Fruit fly (Drosophila melanogaster) whole organism, embryonic: ENCODE measurements around the gene CG3078.

Experiments
- CG10543 ChIP-seq: fragments of 200-800 bp; sonication (Bioruptor generic); optimal IDR thresholded peaks from 3 replicates; lab custom pipeline; 2017; ENCODE audit warnings: missing biosample characterization, mild to moderate bottlenecking, missing genetic modification characterization, moderate library complexity
- CG11696 ChIP-seq: fragments of 200-800 bp; sonication (Bioruptor generic); IDR thresholded peaks from 2 replicates; pipeline ENCODE4 v1.3.6; 2022; ENCODE audit warnings: missing biosample characterization, missing genetic modification characterization
- CG13296 ChIP-seq: fragments of 200-800 bp; sonication (Bioruptor generic); optimal IDR thresholded peaks from 3 replicates; lab custom pipeline; 2018; ENCODE audit warnings: missing biosample characterization, mild to moderate bottlenecking, missing genetic modification characterization
- CG15514 ChIP-seq: fragments of 200-800 bp; sonication (Bioruptor generic); optimal IDR thresholded peaks from 3 replicates; lab custom pipeline; 2017; ENCODE audit warnings: missing biosample characterization, missing genetic modification characterization, mild to moderate bottlenecking, moderate library complexity, missing genetic modification reagents
- CG17328 ChIP-seq: fragments of 200-800 bp; sonication (Bioruptor generic); IDR thresholded peaks from 2 replicates; pipeline ENCODE4 v1.3.6; 2022; ENCODE audit warnings: missing biosample characterization, missing genetic modification characterization
- CG1832 ChIP-seq: fragments of 200-800 bp; sonication (Bioruptor generic); optimal IDR thresholded peaks from 2 replicates; lab custom pipeline; 2017; ENCODE audit warnings: missing biosample characterization, mild to moderate bottlenecking, missing genetic modification characterization, inconsistent platforms
- CG18599 ChIP-seq: fragments of 200-800 bp; sonication (Bioruptor generic); optimal IDR thresholded peaks from 3 replicates; lab custom pipeline; 2017; ENCODE audit warnings: missing biosample characterization, missing genetic modification characterization, mild to moderate bottlenecking, moderate library complexity, missing genetic modification reagents
- CG2199 ChIP-seq: fragments of 200-800 bp; sonication (Bioruptor generic); IDR thresholded peaks from 3 replicates; pipeline ENCODE4 v1.3.6; 2022; ENCODE audit warnings: missing biosample characterization, missing genetic modification characterization
- CG2712 ChIP-seq: fragments of 200-800 bp; optimal IDR thresholded peaks from 3 replicates; lab custom pipeline; 2019; ENCODE audit warnings: missing biosample characterization, mild to moderate bottlenecking, missing genetic modification characterization, moderate library complexity
- CG30403 ChIP-seq: fragments of 200-800 bp; sonication (Bioruptor generic); optimal IDR thresholded peaks from 3 replicates; lab custom pipeline; 2016; ENCODE audit warnings: missing biosample characterization, missing genetic modification characterization
- CG31224 ChIP-seq: fragments of 200-800 bp; sonication (Bioruptor generic); IDR thresholded peaks from 2 replicates; pipeline ENCODE4 v1.3.6; 2022; ENCODE audit warnings: missing biosample characterization, missing genetic modification characterization
- CG32532 ChIP-seq: fragments of 200-800 bp; sonication (Bioruptor generic); IDR thresholded peaks from 2 replicates; pipeline ENCODE4 v1.3.6; 2022; ENCODE audit warnings: missing biosample characterization, missing genetic modification characterization
- CG32772 ChIP-seq: fragments of 200-800 bp; sonication (Bioruptor generic); IDR thresholded peaks from 2 replicates; pipeline ENCODE4 v1.3.6; 2022; ENCODE audit warnings: missing biosample characterization, missing genetic modification characterization
- CG3407 ChIP-seq: fragments of 200-800 bp; sonication (Bioruptor generic); optimal IDR thresholded peaks from 2 replicates; lab custom pipeline; 2018; ENCODE audit warnings: missing biosample characterization, mild to moderate bottlenecking, missing genetic modification characterization
- CG3838 ChIP-seq: fragments of 200-800 bp; sonication (Bioruptor generic); optimal IDR thresholded peaks from 3 replicates; lab custom pipeline; 2016; ENCODE audit warnings: missing biosample characterization, missing genetic modification characterization
- CG8290 ChIP-seq, 3 experiments: fragments of 200-800 bp; sonication (Bioruptor generic); optimal IDR thresholded peaks; 2 replicates each; lab custom pipeline; 2016 to 2019; ENCODE audit warnings: missing biosample characterization in 3 of 3, missing genetic modification characterization in 3 of 3, mild to moderate bottlenecking in 2 of 3, moderate library complexity in 1 of 3
- CG9215 ChIP-seq: fragments of 200-800 bp; sonication (Bioruptor generic); IDR thresholded peaks from 2 replicates; pipeline ENCODE4 v1.3.6; 2022; ENCODE audit warnings: missing biosample characterization, missing genetic modification characterization
- CG9609 ChIP-seq: fragments of 200-800 bp; sonication (Bioruptor generic); optimal IDR thresholded peaks from 3 replicates; lab custom pipeline; 2016; ENCODE audit warnings: missing biosample characterization, missing genetic modification characterization
- CkIIα-i1 ChIP-seq: fragments of 200-800 bp; sonication (Bioruptor generic); IDR thresholded peaks from 2 replicates; pipeline ENCODE4 v1.3.6; 2022; ENCODE audit warnings: missing biosample characterization, missing genetic modification characterization
- CrebB ChIP-seq: fragments of 200-800 bp; sonication (Bioruptor generic); optimal IDR thresholded peaks from 3 replicates; lab custom pipeline; 2018; ENCODE audit warnings: missing biosample characterization, mild to moderate bottlenecking, missing genetic modification characterization
- D19A ChIP-seq: fragments of 200-800 bp; optimal IDR thresholded peaks from 3 replicates; lab custom pipeline; 2019; ENCODE audit warnings: missing biosample characterization, mild to moderate bottlenecking, missing genetic modification characterization, moderate library complexity
- Deaf1 ChIP-seq: fragments of 200-800 bp; optimal IDR thresholded peaks from 3 replicates; lab custom pipeline; 2019; ENCODE audit warnings: missing biosample characterization, mild to moderate bottlenecking, missing genetic modification characterization, moderate library complexity
- Lpt ChIP-seq: fragments of >200 bp; optimal IDR thresholded peaks from 2 replicates; lab custom pipeline; 2018; ENCODE audit warnings: missing biosample characterization, missing genetic modification characterization
- Med ChIP-seq: fragments of 200-800 bp; sonication (Bioruptor generic); peaks from one replicate; lab custom pipeline; 2016; ENCODE audit warnings: missing biosample characterization, missing genetic modification characterization, mild to moderate bottlenecking, inconsistent platforms, moderate library complexity
- Mrtf ChIP-seq: fragments of 200-800 bp; sonication (Bioruptor generic); IDR thresholded peaks from 3 replicates; pipeline ENCODE4 v1.3.6; 2022; ENCODE audit warnings: missing biosample characterization, missing genetic modification characterization
- Oaz ChIP-seq: fragments of 200-800 bp; sonication (Bioruptor generic); IDR thresholded peaks from 2 replicates; pipeline ENCODE4 v1.3.6; 2022; ENCODE audit warnings: missing biosample characterization, missing genetic modification characterization
- Opbp ChIP-seq: fragments of 200-800 bp; sonication (Bioruptor generic); IDR thresholded peaks from 3 replicates; pipeline ENCODE4 v1.3.6; 2022; ENCODE audit warnings: missing biosample characterization, missing genetic modification characterization; ENCODE audit not compliant: partially characterized antibody
- Sin3A ChIP-seq: fragments of >200 bp; optimal IDR thresholded peaks from 2 replicates; lab custom pipeline; 2018
- ac ChIP-seq: fragments of 200-800 bp; sonication (Bioruptor generic); optimal IDR thresholded peaks from 3 replicates; lab custom pipeline; 2017; ENCODE audit warnings: missing biosample characterization, mild to moderate bottlenecking, missing genetic modification characterization
- ash1 ChIP-seq: fragments of 200-800 bp; sonication (Bioruptor generic); optimal IDR thresholded peaks from 2 replicates; lab custom pipeline; 2018; ENCODE audit warnings: missing biosample characterization, mild to moderate bottlenecking, missing genetic modification characterization
- ato ChIP-seq: fragments of 200-800 bp; sonication (Bioruptor generic); IDR thresholded peaks from 2 replicates; pipeline ENCODE4 v1.3.6; 2022; ENCODE audit warnings: missing biosample characterization, missing genetic modification characterization; ENCODE audit not compliant: partially characterized antibody
- az2 ChIP-seq: fragments of 200-800 bp; sonication (Bioruptor generic); optimal IDR thresholded peaks from 3 replicates; lab custom pipeline; 2016; ENCODE audit warnings: missing biosample characterization, missing genetic modification characterization
- cg ChIP-seq: fragments of 200-800 bp; sonication (Bioruptor generic); optimal IDR thresholded peaks from 3 replicates; lab custom pipeline; 2019; ENCODE audit warnings: missing biosample characterization, mild to moderate bottlenecking, missing genetic modification characterization, moderate library complexity
- ci ChIP-seq: fragments of 200-800 bp; sonication (Bioruptor generic); IDR thresholded peaks from 3 replicates; pipeline ENCODE4 v1.3.6; 2022; ENCODE audit warnings: missing biosample characterization, missing genetic modification characterization
- crc ChIP-seq: fragments of 200-800 bp; sonication (Bioruptor generic); optimal IDR thresholded peaks from 2 replicates; lab custom pipeline; 2016; ENCODE audit warnings: missing biosample characterization, missing genetic modification characterization
- crol ChIP-seq: fragments of 200-800 bp; sonication (Bioruptor generic); IDR thresholded peaks from 2 replicates; pipeline ENCODE4 v1.3.6; 2022; ENCODE audit warnings: missing biosample characterization, missing genetic modification characterization
- ewg ChIP-seq: fragments of 200-800 bp; sonication (Bioruptor generic); optimal IDR thresholded peaks from 3 replicates; lab custom pipeline; 2017; ENCODE audit warnings: mild to moderate bottlenecking, missing biosample characterization, missing genetic modification reagents, missing genetic modification characterization
- fd96Cb ChIP-seq: fragments of 200-800 bp; sonication (Bioruptor generic); optimal IDR thresholded peaks from 2 replicates; lab custom pipeline; 2018; ENCODE audit warnings: missing biosample characterization, mild to moderate bottlenecking, missing genetic modification characterization, moderate library complexity
- ham ChIP-seq: fragments of 200-800 bp; sonication (Bioruptor generic); IDR thresholded peaks from 2 replicates; pipeline ENCODE4 v1.3.6; 2022; ENCODE audit warnings: missing biosample characterization, missing genetic modification characterization
- hbn ChIP-seq: fragments of 200-800 bp; sonication (Bioruptor generic); IDR thresholded peaks from 2 replicates; pipeline ENCODE4 v1.3.6; 2022; ENCODE audit warnings: missing biosample characterization, missing genetic modification characterization; ENCODE audit not compliant: partially characterized antibody
- onecut ChIP-seq: fragments of 200-800 bp; sonication (Bioruptor generic); IDR thresholded peaks from 2 replicates; pipeline ENCODE4 v1.3.6; 2022; ENCODE audit warnings: missing biosample characterization, missing genetic modification characterization
- otp ChIP-seq: fragments of 200-800 bp; sonication (Bioruptor generic); IDR thresholded peaks from 3 replicates; pipeline ENCODE4, ENCODE4 v1.3.6; 2022; ENCODE audit warnings: missing biosample characterization, missing genetic modification characterization
- pros ChIP-seq: fragments of 200-800 bp; sonication (Bioruptor generic); optimal IDR thresholded peaks from 3 replicates; lab custom pipeline; 2019; ENCODE audit warnings: missing biosample characterization, mild to moderate bottlenecking, missing genetic modification characterization, moderate library complexity
- run ChIP-seq: fragments of 200-800 bp; sonication (Bioruptor generic); optimal IDR thresholded peaks from 3 replicates; lab custom pipeline; 2018; ENCODE audit warnings: missing biosample characterization, mild to moderate bottlenecking, missing genetic modification characterization
- ssp ChIP-seq: fragments of 200-800 bp; sonication (Bioruptor generic); IDR thresholded peaks from 2 replicates; pipeline ENCODE4 v1.3.6; 2022; ENCODE audit warnings: missing biosample characterization, missing genetic modification characterization
- wdn ChIP-seq: fragments of 200-800 bp; sonication (Bioruptor generic); IDR thresholded peaks from 2 replicates; pipeline ENCODE4 v1.3.6; 2022; ENCODE audit warnings: missing biosample characterization, missing genetic modification characterization
- yki ChIP-seq: fragments of >200 bp; optimal IDR thresholded peaks from 3 replicates; lab custom pipeline; 2018
- zf30C ChIP-seq: fragments of 200-800 bp; sonication (Bioruptor generic); optimal IDR thresholded peaks from 3 replicates; lab custom pipeline; 2018; ENCODE audit warnings: missing biosample characterization, mild to moderate bottlenecking, missing genetic modification characterization

Gene CG3078

DNA sequence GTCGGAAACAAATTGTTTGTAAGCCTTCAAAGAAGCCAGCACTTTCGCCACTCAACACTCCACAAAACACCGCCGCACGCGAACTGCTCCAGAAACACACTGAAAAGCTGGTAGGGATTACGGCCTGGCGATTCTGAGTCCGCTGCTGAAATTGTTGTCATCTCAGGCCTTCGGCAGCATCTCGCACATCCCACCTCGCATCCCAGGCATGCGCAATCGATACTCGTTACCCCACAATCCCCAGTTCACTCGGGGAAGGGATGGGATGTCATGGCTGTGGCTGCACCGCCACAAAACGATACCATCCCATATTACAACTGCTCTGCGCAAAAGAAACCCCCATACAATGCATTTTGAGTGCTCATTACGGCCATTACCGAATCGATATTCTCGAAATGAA is at the start of gene CG3078:
Gene CG3078, minus strand, starts transcription at position 101 of the 400 bp plus-strand sequence.
- TF ChIP-seq ham (GFP tag; lab: Robert Waterston, UW) (no peak), CG15514 (GFP tag; lab: Kevin White, UChicago) (peak; percentile 9), ewg (GFP tag; lab: Kevin White, UChicago) (peak; percentile 81), Deaf1 (tag; lab: Kevin White, UChicago) (peak; percentile 49), onecut (GFP tag; lab: Robert Waterston, UW) (peak; percentile 73)

DNA sequence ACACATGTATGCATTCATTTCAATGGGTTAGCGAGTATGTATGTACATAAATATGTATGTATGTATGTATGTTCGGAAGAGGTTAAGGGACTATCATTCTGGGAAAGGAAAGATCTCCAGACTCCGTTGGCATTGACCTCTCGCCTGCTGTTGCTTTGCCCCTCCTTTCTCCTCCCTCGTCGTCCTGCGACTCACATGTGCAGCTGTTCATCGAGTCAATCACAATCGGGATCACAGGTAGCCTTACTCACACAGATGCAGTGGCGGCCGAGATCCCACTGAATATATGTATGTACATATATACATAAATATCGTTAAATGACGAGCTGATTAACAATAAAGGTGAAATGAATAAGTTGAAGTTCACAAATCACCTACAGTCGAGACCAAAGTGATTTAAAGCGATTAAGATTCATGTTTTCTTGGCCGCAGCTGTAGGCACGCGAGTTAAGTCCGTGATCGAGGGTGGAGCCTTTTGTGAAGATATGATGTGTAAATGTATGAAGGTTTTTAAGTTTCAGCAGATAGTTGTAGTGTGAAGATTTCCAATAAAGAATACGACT is 48.8 kb upstream of the CG3078 start:
- TF ChIP-seq CG8290 (GFP tag; optimal IDR thresholded peaks at IDR 0.05; lab: Kevin White, UChicago), result no peak
- TF ChIP-seq CG8290 (tag; optimal IDR thresholded peaks at IDR 0.05; lab: Kevin White, UChicago), result peak in 1 of 2 experiments; percentile 22
- TF ChIP-seq crc, result no peak
- peak; percentile 77 for TF ChIP-seq crol (GFP tag; lab: Robert Waterston, UW)
- TF ChIP-seq Med (GFP tag; lab: Kevin White, UChicago), result peak; percentile 18
- TF ChIP-seq ato (GFP tag; lab: Robert Waterston, UW), result no peak
- TF ChIP-seq fd96Cb, result no peak
- TF ChIP-seq ac, result peak; percentile 61
- peak; percentile 72; the same call in 1 of the 2 replicates for TF ChIP-seq CG11696 (GFP tag; lab: Robert Waterston, UW)
- peak; percentile 15; the same call in 1 of the 3 replicates for TF ChIP-seq ci (GFP tag; lab: Robert Waterston, UW)
- peak; percentile 32 for TF ChIP-seq cg (GFP tag; lab: Kevin White, UChicago)
- no peak for TF ChIP-seq CG17328

DNA sequence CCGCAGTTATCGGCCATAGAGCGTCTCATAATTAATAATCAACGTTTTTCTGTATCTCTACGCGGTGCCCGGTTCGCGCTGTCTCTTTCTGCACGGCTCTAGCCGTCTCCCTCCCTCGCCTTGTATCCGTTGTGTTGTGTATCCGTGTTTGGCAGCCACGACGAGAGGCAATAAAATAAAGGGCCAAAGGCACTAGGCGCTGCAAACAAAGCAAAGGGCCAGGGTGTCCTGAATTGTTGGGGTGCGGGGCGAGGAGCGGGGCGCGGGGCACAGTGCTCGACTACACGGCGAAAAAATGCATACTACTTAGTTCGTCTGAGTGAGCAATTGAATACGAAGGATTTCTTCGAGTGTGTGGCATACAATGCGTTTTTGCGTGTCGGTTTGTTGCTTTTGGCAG is 47.9 kb upstream of the CG3078 start:
- no peak for TF ChIP-seq Opbp
- no peak for TF ChIP-seq wdn (GFP tag; lab: Robert Waterston, UW)
- TF ChIP-seq pros (GFP tag; lab: Kevin White, UChicago), result peak; percentile 98
- TF ChIP-seq CG9215 (GFP tag; lab: Robert Waterston, UW), result no peak
- no peak for TF ChIP-seq CG32772 (GFP tag; lab: Robert Waterston, UW)
- TF ChIP-seq CG31224 (GFP tag; lab: Robert Waterston, UW), result no peak
- peak; percentile 13 for TF ChIP-seq Lpt
- TF ChIP-seq CG9609 (GFP tag; lab: Kevin White, UChicago), result no peak
- TF ChIP-seq CG32532, result no peak
- no peak for TF ChIP-seq CG10543
- TF ChIP-seq CG30403 (GFP tag; lab: Kevin White, UChicago), result no peak
- TF ChIP-seq CG13296 (GFP tag; lab: Kevin White, UChicago), result no peak
- no peak for TF ChIP-seq CrebB (tag; lab: Kevin White, UChicago)
- TF ChIP-seq CG3407 (GFP tag; lab: Kevin White, UChicago), result no peak
- TF ChIP-seq CG2199 (GFP tag; lab: Robert Waterston, UW), result 0 out of 3 replicates have a peak, but pooled peaks have one; percentile 51
- TF ChIP-seq CG3838 (GFP tag; lab: Kevin White, UChicago), result no peak
- TF ChIP-seq crol (GFP tag; lab: Robert Waterston, UW), result peak; percentile 95
- no peak for TF ChIP-seq CG2712 (tag; lab: Kevin White, UChicago)
- TF ChIP-seq otp (GFP tag; lab: Robert Waterston, UW), result 0 out of 3 replicates have a peak, but pooled peaks have one; percentile 16
- peak; percentile 17 for TF ChIP-seq CG18599 (GFP tag; lab: Kevin White, UChicago)
- peak; percentile 96 for TF ChIP-seq zf30C
- no peak for TF ChIP-seq Mrtf (GFP tag; lab: Robert Waterston, UW)
- TF ChIP-seq Sin3A, result no peak
- no peak for TF ChIP-seq Oaz
- TF ChIP-seq az2 (GFP tag; lab: Kevin White, UChicago), result no peak
- peak; percentile 6 for TF ChIP-seq D19A (tag; lab: Kevin White, UChicago)
- TF ChIP-seq hbn (GFP tag; lab: Robert Waterston, UW), result no peak
- no peak for TF ChIP-seq CkIIα-i1
- no peak for TF ChIP-seq run (tag; lab: Kevin White, UChicago)
- peak; percentile 85 for TF ChIP-seq CG1832 (GFP tag; lab: Kevin White, UChicago)
- no peak for TF ChIP-seq ash1 (GFP tag; lab: Kevin White, UChicago)
- TF ChIP-seq yki (lab: Kevin White, UChicago), result no peak
- no peak for TF ChIP-seq ssp
